Worm (Caenorhabditis elegans): ENCODE measurements around the gene F22E5.22.

F22E5.22 gene

ce11 chrII:2707872-2708271, 42.2 kb downstream of the F22E5.22 start, which contains the start of gene Y47G7B.2:
Gene Y47G7B.2, minus strand, starts transcription at chrII:2708014.
- TF ChIP-seq ref-1 (GFP tag; conservative IDR thresholded peaks at IDR 0.05), result no peak
- TF ChIP-seq flt-1 (GFP tag; IDR thresholded peaks at IDR 0.05), result no peak
- no peak for TF ChIP-seq med-1 (GFP tag; optimal IDR thresholded peaks at IDR 0.05; ENCODE audit: insufficient read depth)

ce11 chrII:2709942-2710341, 44.2 kb downstream of the F22E5.22 start, which contains the start of gene T05A8.1:
Gene T05A8.1, minus strand, starts transcription at chrII:2710042.
- TF ChIP-seq cog-1 (tag; optimal IDR thresholded peaks at IDR 0.05), result no peak
- no peak for TF ChIP-seq klf-2 (GFP tag; conservative IDR thresholded peaks at IDR 0.05)
- no peak for TF ChIP-seq ref-1 (GFP tag; conservative IDR thresholded peaks at IDR 0.05)
- no peak for TF ChIP-seq ztf-23 (GFP tag; IDR thresholded peaks at IDR 0.05)
- no peak for TF ChIP-seq ztf-29 (GFP tag; IDR thresholded peaks at IDR 0.05)
- no peak for TF ChIP-seq T22C8.4 (GFP tag; IDR thresholded peaks at IDR 0.05)
- TF ChIP-seq med-1 (GFP tag; optimal IDR thresholded peaks at IDR 0.05; ENCODE audit: insufficient read depth), result no peak
- TF ChIP-seq flt-1 (GFP tag; IDR thresholded peaks at IDR 0.05), result no peak
- no peak for TF ChIP-seq tab-1 (GFP tag; IDR thresholded peaks at IDR 0.05)

ce11 chrII:2710919-2711318, 45.2 kb downstream of the F22E5.22 start, which contains the start of gene T05A8.2:
Gene T05A8.2, minus strand, starts transcription at chrII:2711019.
- no peak for TF ChIP-seq flt-1 (GFP tag; IDR thresholded peaks at IDR 0.05)

Measured in whole organism, midembryonic.